Worm (Caenorhabditis elegans) whole organism, young adult: Measurements from ENCODE around the gene fbxb-97.
"Not testable (repeated sequence)": the region's sequence is repeated elsewhere in the genome, so short reads cannot be mapped to it uniquely, and the experiment has no call there.

Experiments used
- B0336.3 ChIP-seq: fragments of 200-800 bp; sonication (Bioruptor generic); IDR thresholded peaks from 2 replicates; pipeline ENCODE4 v1.3.6; 2022; ENCODE audit warnings: missing genetic modification characterization, missing compliant biosample characterization
- F23B12.7 ChIP-seq: sonication (generic microtip); optimal IDR thresholded peaks from 2 replicates; lab custom pipeline; 2017; ENCODE audit warnings: missing genetic modification characterization, mild to moderate bottlenecking, missing compliant biosample characterization, antibody characterized with exemption, moderate library complexity; ENCODE audit not compliant: insufficient read depth
- F39B2.1 ChIP-seq: fragments of 200-800 bp; sonication (Bioruptor generic); IDR thresholded peaks from 2 replicates; pipeline ENCODE4 v1.3.6; 2022; ENCODE audit warnings: missing genetic modification reagents, missing genetic modification characterization, missing compliant biosample characterization
- F55B11.4 ChIP-seq: sonication (generic microtip); optimal IDR thresholded peaks from 2 replicates; lab custom pipeline; 2016; ENCODE audit warnings: missing compliant biosample characterization, missing genetic modification characterization, borderline replicate concordance; ENCODE audit not compliant: insufficient read depth
- Y53G8AR.9 ChIP-seq: fragments of 200-800 bp; sonication (Bioruptor generic); conservative IDR thresholded peaks from 2 replicates; pipeline ENCODE4 v1.3.6; 2022; ENCODE audit warnings: missing genetic modification reagents, missing genetic modification characterization, missing compliant biosample characterization
- Y56A3A.18 ChIP-seq: fragments of 200-800 bp; sonication (Bioruptor generic); IDR thresholded peaks from 2 replicates; pipeline ENCODE4 v1.3.6; 2022; ENCODE audit warnings: missing genetic modification reagents, missing genetic modification characterization, missing compliant biosample characterization
- Y79H2A.3 ChIP-seq: fragments of 200-800 bp; sonication (Bioruptor generic); conservative IDR thresholded peaks from 2 replicates; pipeline ENCODE4 v1.3.6; 2022; ENCODE audit warnings: missing genetic modification reagents, missing genetic modification characterization, missing compliant biosample characterization
- ZK185.1 ChIP-seq: sonication (generic microtip); optimal IDR thresholded peaks from 2 replicates; lab custom pipeline; 2016; ENCODE audit warnings: mild to moderate bottlenecking, missing genetic modification characterization, missing compliant biosample characterization; ENCODE audit not compliant: poor library complexity, severe bottlenecking
- aptf-2 ChIP-seq: fragments of 200-800 bp; sonication (Bioruptor generic); conservative IDR thresholded peaks from 2 replicates; pipeline ENCODE4 v1.3.6; 2022; ENCODE audit warnings: missing genetic modification reagents, missing genetic modification characterization, missing compliant biosample characterization
- atf-7 ChIP-seq: sonication (generic microtip); optimal IDR thresholded peaks from 2 replicates; lab custom pipeline; 2017; ENCODE audit warnings: mild to moderate bottlenecking, missing genetic modification characterization, missing compliant biosample characterization
- attf-5 ChIP-seq: fragments of 200-800 bp; sonication (Bioruptor generic); optimal IDR thresholded peaks from 2 replicates; lab custom pipeline; 2018; ENCODE audit warnings: mild to moderate bottlenecking, missing genetic modification characterization, missing compliant biosample characterization
- cebp-1 ChIP-seq, 2 experiments: fragments of 200-800 bp in 1 of 2; sonication (Bioruptor generic) in 1 of 2; sonication (generic microtip) in 1 of 2; IDR thresholded peaks in 1 of 2; optimal IDR thresholded peaks in 1 of 2; 2 replicates each; pipeline versions ENCODE4 v1.3.6 to Lab custom; 2017 to 2022; ENCODE audit warnings: missing compliant biosample characterization in 2 of 2, missing genetic modification characterization in 2 of 2, mild to moderate bottlenecking in 1 of 2, missing genetic modification reagents in 1 of 2, moderate library complexity in 1 of 2
- cebp-2 ChIP-seq: fragments of 200-800 bp; sonication (Bioruptor generic); IDR thresholded peaks from 2 replicates; pipeline ENCODE4 v1.3.6; 2022; ENCODE audit warnings: missing genetic modification characterization, missing compliant biosample characterization
- ceh-58 ChIP-seq: fragments of 200-800 bp; sonication (Bioruptor generic); IDR thresholded peaks from 2 replicates; pipeline ENCODE4 v1.3.6; 2022; ENCODE audit warnings: missing genetic modification characterization, missing compliant biosample characterization
- dox-1 ChIP-seq: fragments of 200-800 bp; sonication (Bioruptor generic); IDR thresholded peaks from 2 replicates; pipeline ENCODE4 v1.3.6; 2022; ENCODE audit warnings: missing genetic modification reagents, missing genetic modification characterization, missing compliant biosample characterization
- ets-4 ChIP-seq: fragments of 200-800 bp; sonication (Bioruptor generic); optimal IDR thresholded peaks from 2 replicates; lab custom pipeline; 2018; ENCODE audit warnings: mild to moderate bottlenecking, missing genetic modification characterization, missing compliant biosample characterization
- gei-17 ChIP-seq: fragments of 200-800 bp; sonication (Bioruptor generic); optimal IDR thresholded peaks from 2 replicates; lab custom pipeline; 2018; ENCODE audit warnings: mild to moderate bottlenecking, missing genetic modification characterization, missing compliant biosample characterization
- hmg-1.2 ChIP-seq: fragments of 200-800 bp; sonication (Bioruptor generic); IDR thresholded peaks from 2 replicates; pipeline ENCODE4 v1.3.6; 2022; ENCODE audit warnings: missing genetic modification reagents, missing genetic modification characterization, missing compliant biosample characterization
- hrde-1 ChIP-seq: sonication (generic microtip); optimal IDR thresholded peaks from 2 replicates; lab custom pipeline; 2016; ENCODE audit warnings: missing genetic modification characterization, mild to moderate bottlenecking, missing compliant biosample characterization, moderate library complexity, missing genotype, missing genetic modification reagents, borderline replicate concordance
- hsf-1 ChIP-seq: fragments of 200-800 bp; sonication (Bioruptor generic); IDR thresholded peaks from 2 replicates; pipeline ENCODE4 v1.3.6; 2022; ENCODE audit warnings: missing genetic modification reagents, missing genetic modification characterization, missing compliant biosample characterization
- lag-1 ChIP-seq: fragments of 200-800 bp; sonication (Bioruptor generic); IDR thresholded peaks from 2 replicates; pipeline ENCODE4 v1.3.6; 2022; ENCODE audit warnings: missing genetic modification reagents, missing genetic modification characterization, missing compliant biosample characterization
- lin-26 ChIP-seq: fragments of 200-800 bp; sonication (Bioruptor generic); IDR thresholded peaks from 2 replicates; pipeline ENCODE4 v1.3.6; 2022; ENCODE audit warnings: missing genetic modification reagents, missing genetic modification characterization, missing compliant biosample characterization
- lin-35 ChIP-seq, 3 experiments: fragments of 150-350 bp in 2 of 3; sonication (generic microtip) in 1 of 3; optimal IDR thresholded peaks; 2 replicates each; lab custom pipeline; 2014 to 2018; ENCODE audit warnings: missing biosample characterization in 3 of 3, missing genetic modification characterization in 3 of 3, missing genetic modification reagents in 3 of 3
- lsl-1 ChIP-seq: fragments of 200-800 bp; sonication (Bioruptor generic); optimal IDR thresholded peaks from 2 replicates; lab custom pipeline; 2018; ENCODE audit warnings: mild to moderate bottlenecking, missing genetic modification characterization, moderate library complexity, missing compliant biosample characterization
- madf-10 ChIP-seq: sonication (generic microtip); optimal IDR thresholded peaks from 2 replicates; lab custom pipeline; 2016; ENCODE audit warnings: mild to moderate bottlenecking, missing genetic modification characterization, missing compliant biosample characterization
- madf-8 ChIP-seq: fragments of 200-800 bp; sonication (Bioruptor generic); conservative IDR thresholded peaks from 2 replicates; pipeline ENCODE4 v1.3.6; 2022; ENCODE audit warnings: missing genetic modification reagents, missing genetic modification characterization, missing compliant biosample characterization
- mes-4 ChIP-seq: sonication (generic microtip); optimal IDR thresholded peaks from 2 replicates; lab custom pipeline; 2016; ENCODE audit warnings: missing genotype, missing genetic modification characterization, missing compliant biosample characterization
- nfya-1 ChIP-seq: sonication (generic microtip); optimal IDR thresholded peaks from 2 replicates; lab custom pipeline; 2017; ENCODE audit warnings: antibody characterized with exemption, missing compliant biosample characterization, missing genetic modification characterization, borderline replicate concordance; ENCODE audit not compliant: insufficient read depth
- nfya-2 ChIP-seq: fragments of 200-800 bp; sonication (Bioruptor generic); IDR thresholded peaks from 2 replicates; pipeline ENCODE4 v1.3.6; 2022; ENCODE audit warnings: missing genetic modification reagents, missing genetic modification characterization, missing compliant biosample characterization
- nhr-80 ChIP-seq: sonication (generic microtip); optimal IDR thresholded peaks from 2 replicates; lab custom pipeline; 2016; ENCODE audit warnings: missing genetic modification characterization, missing compliant biosample characterization
- nhr-90 ChIP-seq: sonication (generic microtip); optimal IDR thresholded peaks from 2 replicates; lab custom pipeline; 2016; ENCODE audit warnings: missing genotype, mild to moderate bottlenecking, missing genetic modification characterization, missing compliant biosample characterization
- pha-4 ChIP-seq: fragments of 150-350 bp; sonication (generic microtip); optimal IDR thresholded peaks from 2 replicates; lab custom pipeline; 2014; ENCODE audit warnings: missing biosample characterization, missing genetic modification reagents, missing genetic modification characterization
- snpc-1.3 ChIP-seq: sonication (generic microtip); optimal IDR thresholded peaks from 2 replicates; lab custom pipeline; 2017; ENCODE audit warnings: missing genetic modification characterization, mild to moderate bottlenecking, missing compliant biosample characterization, antibody characterized with exemption, moderate library complexity, missing genotype, missing genetic modification reagents; ENCODE audit not compliant: insufficient read depth
- tlf-1 ChIP-seq: fragments of 200-800 bp; sonication (Bioruptor generic); optimal IDR thresholded peaks from 2 replicates; lab custom pipeline; 2018; ENCODE audit warnings: mild to moderate bottlenecking, missing genetic modification characterization, missing compliant biosample characterization
- unc-62 ChIP-seq: fragments of 150-350 bp; optimal IDR thresholded peaks from 2 replicates; lab custom pipeline; 2014; ENCODE audit warnings: missing biosample characterization, missing genetic modification reagents, missing genetic modification characterization
- ztf-25 ChIP-seq: fragments of 200-800 bp; sonication (Bioruptor generic); IDR thresholded peaks from 2 replicates; pipeline ENCODE4 v1.3.6; 2022; ENCODE audit warnings: missing genetic modification reagents, missing genetic modification characterization, missing compliant biosample characterization
- ztf-3 ChIP-seq: fragments of 200-800 bp; sonication (Bioruptor generic); optimal IDR thresholded peaks from 2 replicates; lab custom pipeline; 2018; ENCODE audit warnings: mild to moderate bottlenecking, missing genetic modification characterization, missing compliant biosample characterization

fbxb-97 gene

DNA sequence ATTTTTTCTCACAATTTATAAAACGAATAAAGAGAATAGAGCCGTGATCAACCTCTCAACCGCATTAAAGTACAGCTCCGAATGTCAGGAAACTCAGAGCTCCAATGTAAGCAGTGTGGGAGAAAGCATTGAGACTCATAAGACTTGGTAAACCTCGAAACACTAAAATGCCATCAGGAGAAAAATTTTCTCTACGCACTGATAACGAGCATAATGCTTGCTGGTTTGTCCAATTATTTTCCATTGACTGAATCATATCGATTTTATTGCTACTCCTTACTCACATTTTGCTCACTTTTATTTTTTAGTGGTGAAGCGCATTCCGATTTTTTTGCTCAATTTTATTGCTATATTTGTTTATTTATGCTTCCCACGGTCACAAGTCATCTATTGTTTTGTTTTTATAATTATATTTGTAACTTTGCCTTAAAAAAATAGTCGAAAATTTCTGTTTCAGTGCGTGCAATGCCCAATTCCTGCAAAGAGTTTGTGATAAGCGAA is 17.7 kb downstream of the fbxb-97 start, which contains the start of gene math-40:
Gene math-40 (plus strand): TSS at position 451 of the 501 bp plus-strand sequence.
- TF ChIP-seq nhr-80 (tag; lab: Kevin White, UChicago) (peak; percentile 48), ets-4 (GFP tag; lab: Kevin White, UChicago) (no peak)

ce11 chrII:1824329-1824728 is 23.6 kb downstream of the fbxb-97 start, which contains the start of gene math-41:
Gene math-41 (plus strand): TSS chrII:1824629.
- not testable (repeated sequence) for TF ChIP-seq ceh-58, hmg-1.2, lin-26 (GFP tag; lab: Robert Waterston, UW)

DNA sequence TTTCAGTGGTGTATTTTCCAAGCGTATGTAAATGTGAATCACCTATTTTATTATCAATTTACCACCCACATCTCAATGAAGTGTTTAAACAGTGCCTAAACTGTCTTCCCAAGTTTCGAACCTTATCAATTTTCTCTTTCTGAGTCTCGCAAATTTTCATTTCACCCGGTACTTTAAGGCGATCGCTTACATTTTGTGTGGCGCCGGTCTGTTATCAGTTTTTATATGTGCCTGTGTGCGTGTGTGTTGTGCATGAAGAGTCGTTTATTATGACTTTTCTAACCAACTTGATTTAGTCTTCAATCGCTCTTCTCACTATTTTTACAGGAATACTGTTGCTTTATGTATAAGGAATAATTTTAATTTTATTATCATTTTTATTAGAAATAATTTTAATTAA is 24.4 kb downstream of the fbxb-97 start:
- peak; percentile 27 for TF ChIP-seq nhr-80 (tag; lab: Kevin White, UChicago)

- no peak for TF ChIP-seq snpc-1.3 (tag; lab: Kevin White, UChicago)
- no peak for TF ChIP-seq Y53G8AR.9
- TF ChIP-seq atf-7 (tag; lab: Kevin White, UChicago), result no peak
These were observed 27.2 kb downstream of the fbxb-97 start, which contains the start of gene fbxa-3 for ce11 chrII:1820774-1821173. Gene fbxa-3 (minus strand): TSS chrII:1820874.

- TF ChIP-seq mes-4 (tag; lab: Kevin White, UChicago), result no peak
- TF ChIP-seq madf-10 (tag; lab: Kevin White, UChicago), result no peak
- peak; percentile 88 for TF ChIP-seq attf-5 (GFP tag; lab: Kevin White, UChicago)
- TF ChIP-seq hrde-1 (tag; lab: Kevin White, UChicago), result no peak
- TF ChIP-seq Y79H2A.3 (GFP tag; lab: Robert Waterston, UW), result no peak
- no peak for TF ChIP-seq aptf-2 (GFP tag; lab: Robert Waterston, UW)
- peak; percentile 85 for TF ChIP-seq pha-4
- TF ChIP-seq F39B2.1 (GFP tag; lab: Robert Waterston, UW), result no peak
- TF ChIP-seq F23B12.7 (tag; lab: Kevin White, UChicago), result no peak
- no peak for TF ChIP-seq Y53G8AR.9
- TF ChIP-seq unc-62 (GFP tag; lab: Kevin White, UChicago), result no peak
- TF ChIP-seq nhr-80 (tag; lab: Kevin White, UChicago), result peak; percentile 68
- no peak for TF ChIP-seq F55B11.4 (tag; lab: Kevin White, UChicago)
- 0 out of 2 replicates have a peak, but pooled peaks have one; percentile 8 for TF ChIP-seq dox-1
- no peak for TF ChIP-seq ztf-3 (GFP tag; lab: Kevin White, UChicago)
- peak; percentile 14 for TF ChIP-seq gei-17
- TF ChIP-seq lsl-1, result no peak
- no peak for TF ChIP-seq lin-35 (GFP tag; optimal IDR thresholded peaks at IDR 0.05; lab: Kevin White, UChicago)
- no peak for TF ChIP-seq nhr-90 (tag; lab: Kevin White, UChicago)
- no peak for TF ChIP-seq Y56A3A.18 (GFP tag; lab: Robert Waterston, UW)
- peak; percentile 99 for TF ChIP-seq cebp-1 (GFP tag; IDR thresholded peaks at IDR 0.05; lab: Robert Waterston, UW)
- TF ChIP-seq cebp-1 (tag; optimal IDR thresholded peaks at IDR 0.05; lab: Kevin White, UChicago), result peak; percentile 100
- TF ChIP-seq ZK185.1 (tag; lab: Kevin White, UChicago), result no peak
- no peak for TF ChIP-seq madf-8 (GFP tag; lab: Robert Waterston, UW)
- peak; percentile 14 for TF ChIP-seq atf-7 (tag; lab: Kevin White, UChicago)
- TF ChIP-seq lag-1, result no peak
- no peak for TF ChIP-seq nfya-2 (GFP tag; lab: Robert Waterston, UW)
- TF ChIP-seq hsf-1 (GFP tag; lab: Robert Waterston, UW), result no peak
- no peak for TF ChIP-seq tlf-1
- TF ChIP-seq B0336.3 (GFP tag; lab: Robert Waterston, UW), result no peak
- no peak for TF ChIP-seq cebp-2 (GFP tag; lab: Robert Waterston, UW)
- TF ChIP-seq nfya-1, result no peak
- peak; percentile 94 for TF ChIP-seq hmg-1.2 (GFP tag; lab: Robert Waterston, UW)
- no peak for TF ChIP-seq ztf-25 (GFP tag; lab: Robert Waterston, UW)
These were observed 27.9 kb downstream of the fbxb-97 start, which contains the start of gene fbxc-19 for ce11 chrII:1819944-1820570. Gene fbxc-19 (plus strand): TSS chrII:1820479.
